Worm (Caenorhabditis elegans): ENCODE measurements around the gene W10G11.2.

The W10G11.2 gene

ce11 chrII:3520988-3521850 is 40.2 kb downstream of the W10G11.2 start, which contains the start of gene W09G10.9 (continued):
- TF ChIP-seq lsl-1 (GFP tag; optimal IDR thresholded peaks at IDR 0.05): peak; percentile 56
- TF ChIP-seq tlf-1 (GFP tag; optimal IDR thresholded peaks at IDR 0.05): no peak
- no peak for TF ChIP-seq somi-1 (GFP tag; optimal IDR thresholded peaks at IDR 0.05)
- TF ChIP-seq ztf-18 (tag; optimal IDR thresholded peaks at IDR 0.05): peak; percentile 23
- peak; percentile 12 for TF ChIP-seq nhr-80 (tag; optimal IDR thresholded peaks at IDR 0.05)
- TF ChIP-seq K11D2.4 (GFP tag; IDR thresholded peaks at IDR 0.05): peak; percentile 84
- TF ChIP-seq let-526 (GFP tag; IDR thresholded peaks at IDR 0.05): peak; percentile 58; the same call in 1 of the 2 replicates
- TF ChIP-seq efl-1 (GFP tag; optimal IDR thresholded peaks at IDR 0.05): no peak
- peak; percentile 70; the same call in 1 of the 2 replicates for TF ChIP-seq B0019.2 (GFP tag; conservative IDR thresholded peaks at IDR 0.05)
- no peak for TF ChIP-seq fkh-3 (tag; optimal IDR thresholded peaks at IDR 0.05)
- TF ChIP-seq ztf-28 (GFP tag; IDR thresholded peaks at IDR 0.05): peak; percentile 70; the same call in 1 of the 2 replicates
- no peak for TF ChIP-seq ccch-3 (GFP tag; optimal IDR thresholded peaks at IDR 0.05)
- TF ChIP-seq pbrm-1 (GFP tag; IDR thresholded peaks at IDR 0.05): peak; percentile 91
- peak; percentile 90 for TF ChIP-seq tbp1 (GFP tag; optimal IDR thresholded peaks at IDR 0.05)
- no peak for TF ChIP-seq T07F8.4 (tag; optimal IDR thresholded peaks at IDR 0.05)
- TF ChIP-seq bed-1 (GFP tag; IDR thresholded peaks at IDR 0.05): no peak
- 0 out of 2 replicates have a peak, but pooled peaks have one; percentile 45 for TF ChIP-seq C06A6.2 (GFP tag; conservative IDR thresholded peaks at IDR 0.05)
- peak; percentile 96 for TF ChIP-seq mcd-1 (GFP tag; IDR thresholded peaks at IDR 0.05)
- peak; percentile 52 for TF ChIP-seq egrh-3 (GFP tag; IDR thresholded peaks at IDR 0.05)
- TF ChIP-seq sea-2 (GFP tag; IDR thresholded peaks at IDR 0.05): no peak
- TF ChIP-seq lin-54 (GFP tag; optimal IDR thresholded peaks at IDR 0.05): peak; percentile 45
- no peak for TF ChIP-seq ztf-22 (GFP tag; optimal IDR thresholded peaks at IDR 0.05)
- TF ChIP-seq Y56A3A.18 (GFP tag; IDR thresholded peaks at IDR 0.05): 0 out of 2 replicates have a peak, but pooled peaks have one; percentile 15
- TF ChIP-seq attf-5 (GFP tag; optimal IDR thresholded peaks at IDR 0.05): peak; percentile 71
- no peak for TF ChIP-seq unc-130 (GFP tag; optimal IDR thresholded peaks at IDR 0.05)
- TF ChIP-seq xnd-1 (tag; optimal IDR thresholded peaks at IDR 0.05): no peak
- peak; percentile 71 for TF ChIP-seq ZK185.1 (tag; optimal IDR thresholded peaks at IDR 0.05; ENCODE audit: poor library complexity, severe bottlenecking)
- no peak for TF ChIP-seq repo-1 (tag; optimal IDR thresholded peaks at IDR 0.05)
- no peak for TF ChIP-seq F55B11.4 (tag; optimal IDR thresholded peaks at IDR 0.05; ENCODE audit: borderline replicate concordance, insufficient read depth)
- TF ChIP-seq ztf-6 (GFP tag; IDR thresholded peaks at IDR 0.05): 0 out of 2 replicates have a peak, but pooled peaks have one; percentile 56
- no peak for TF ChIP-seq T26A5.8 (tag; optimal IDR thresholded peaks at IDR 0.05)
- TF ChIP-seq F57C9.4 (tag; optimal IDR thresholded peaks at IDR 0.05): no peak
- no peak for TF ChIP-seq ama-1 (optimal IDR thresholded peaks at IDR 0.05)
- TF ChIP-seq ama-1 (GFP tag; optimal IDR thresholded peaks at IDR 0.05): peak in 1 of 2 experiments; percentile 44
- peak; percentile 9 for TF ChIP-seq athp-1 (tag; optimal IDR thresholded peaks at IDR 0.05)
- no peak for TF ChIP-seq unc-62 (GFP tag; optimal IDR thresholded peaks at IDR 0.05)
- TF ChIP-seq Y53F4B.3 (GFP tag; IDR thresholded peaks at IDR 0.05): peak; percentile 44; the same call in 1 of the 2 replicates
- TF ChIP-seq hmg-1.2 (GFP tag; IDR thresholded peaks at IDR 0.05): peak; percentile 93
- peak; percentile 44 for TF ChIP-seq madf-10 (tag; optimal IDR thresholded peaks at IDR 0.05)
- peak; percentile 52 for TF ChIP-seq snpc-1.3 (tag; optimal IDR thresholded peaks at IDR 0.05; ENCODE audit: insufficient read depth)
- TF ChIP-seq egl-18 (GFP tag; IDR thresholded peaks at IDR 0.05): no peak
- TF ChIP-seq F10E7.11 (tag; optimal IDR thresholded peaks at IDR 0.05): no peak
- TF ChIP-seq attf-6 (GFP tag; IDR thresholded peaks at IDR 0.05): peak; percentile 64; the same call in 1 of the 2 replicates
- no peak for TF ChIP-seq him-1 (tag; optimal IDR thresholded peaks at IDR 0.05)
- no peak for TF ChIP-seq hsf-1 (GFP tag; IDR thresholded peaks at IDR 0.05)
- TF ChIP-seq F57A8.1 (GFP tag; optimal IDR thresholded peaks at IDR 0.05): no peak
- TF ChIP-seq let-607 (tag; optimal IDR thresholded peaks at IDR 0.05): no peak

Data from whole organism, young adult.